Worm (Caenorhabditis elegans) whole organism, mixed stage, embryonic: ENCODE results near the gene F20C5.6.

Source experiments
- flh-1 ChIP-seq: fragments of 200-800 bp; sonication (Bioruptor generic); optimal IDR thresholded peaks from 2 replicates; lab custom pipeline; 2018; ENCODE audit warnings: mild to moderate bottlenecking, missing genetic modification characterization, moderate library complexity, missing compliant biosample characterization
- unc-39 ChIP-seq: fragments of 150-350 bp; optimal IDR thresholded peaks from 2 replicates; lab custom pipeline; 2014; ENCODE audit warnings: missing biosample characterization, missing genetic modification characterization
- unc-62 ChIP-seq: fragments of 150-350 bp; optimal IDR thresholded peaks from 2 replicates; lab custom pipeline; 2014; ENCODE audit warnings: missing biosample characterization, missing genetic modification reagents, missing genetic modification characterization

DNA sequence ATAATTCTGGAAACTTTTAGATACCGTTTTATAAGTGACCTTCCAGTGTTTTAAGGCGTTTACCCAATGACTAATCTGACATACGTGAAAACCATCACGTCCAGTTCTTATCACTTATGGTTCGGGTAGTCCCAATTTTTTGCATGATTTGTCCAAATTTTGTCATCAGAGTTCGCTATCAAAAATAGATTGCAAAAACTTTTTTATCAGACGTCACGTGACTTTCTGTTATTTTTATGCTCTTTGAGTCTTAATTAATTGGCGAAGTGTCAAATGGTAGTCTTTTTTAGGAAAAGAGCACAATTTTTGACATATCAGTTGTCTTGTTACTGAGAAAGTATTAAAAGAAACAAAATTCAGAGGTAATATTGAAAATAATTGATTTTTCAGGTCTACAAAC is 43.4 kb downstream of the F20C5.6 start:
- TF ChIP-seq unc-62 (no peak), flh-1 (GFP tag; lab: Kevin White, UChicago) (no peak), unc-39 (tag; lab: Kevin White, UChicago) (no peak)
